Worm (Caenorhabditis elegans) whole organism, midembryonic: ENCODE measurements around the gene stdh-3.

Experiments used
- T22C8.4 ChIP-seq: fragments of 200-800 bp; sonication (Bioruptor generic); IDR thresholded peaks from 2 replicates; pipeline ENCODE4 v1.3.6; 2022; ENCODE audit warnings: missing genetic modification characterization, missing compliant biosample characterization
- cog-1 ChIP-seq: sonication (generic microtip); optimal IDR thresholded peaks from 2 replicates; lab custom pipeline; 2016; ENCODE audit warnings: missing genetic modification characterization, missing compliant biosample characterization
- flt-1 ChIP-seq: fragments of 200-800 bp; sonication (Bioruptor generic); IDR thresholded peaks from 2 replicates; pipeline ENCODE4 v1.3.6; 2022; ENCODE audit warnings: missing genetic modification characterization, missing compliant biosample characterization
- klf-2 ChIP-seq: fragments of 200-800 bp; sonication (Bioruptor generic); conservative IDR thresholded peaks from 2 replicates; pipeline ENCODE4 v1.3.6; 2022; ENCODE audit warnings: missing genetic modification reagents, missing genetic modification characterization, missing compliant biosample characterization
- med-1 ChIP-seq: sonication (generic microtip); optimal IDR thresholded peaks from 2 replicates; lab custom pipeline; 2017; ENCODE audit warnings: missing genetic modification characterization, mild to moderate bottlenecking, missing compliant biosample characterization, antibody characterized with exemption, missing genetic modification reagents; ENCODE audit not compliant: insufficient read depth
- ref-1 ChIP-seq: fragments of 200-800 bp; sonication (Bioruptor generic); conservative IDR thresholded peaks from 2 replicates; pipeline ENCODE4 v1.3.6; 2022; ENCODE audit warnings: missing genetic modification reagents, missing genetic modification characterization, missing compliant biosample characterization
- tab-1 ChIP-seq: fragments of 200-800 bp; sonication (Bioruptor generic); IDR thresholded peaks from 2 replicates; pipeline ENCODE4 v1.3.6; 2022; ENCODE audit warnings: missing genetic modification characterization, missing compliant biosample characterization
- ztf-23 ChIP-seq: fragments of 200-800 bp; sonication (Bioruptor generic); IDR thresholded peaks from 2 replicates; pipeline ENCODE4 v1.3.6; 2022; ENCODE audit warnings: missing genetic modification reagents, missing genetic modification characterization, missing compliant biosample characterization
- ztf-29 ChIP-seq: fragments of 200-800 bp; sonication (Bioruptor generic); IDR thresholded peaks from 2 replicates; pipeline ENCODE4 v1.3.6; 2022; ENCODE audit warnings: missing genetic modification reagents, missing genetic modification characterization, missing compliant biosample characterization

The stdh-3 gene

ce11 chrV:13873323-13873722 lies 31.1 kb upstream of the stdh-3 start:
- TF ChIP-seq flt-1 (GFP tag; lab: Robert Waterston, UW): no peak
- no peak for TF ChIP-seq ztf-23 (GFP tag; lab: Robert Waterston, UW)
- TF ChIP-seq T22C8.4 (GFP tag; lab: Robert Waterston, UW): no peak
- TF ChIP-seq klf-2 (GFP tag; lab: Robert Waterston, UW): no peak
- TF ChIP-seq ztf-29 (GFP tag; lab: Robert Waterston, UW): no peak
- TF ChIP-seq med-1: no peak
- no peak for TF ChIP-seq ref-1 (GFP tag; lab: Robert Waterston, UW)
- TF ChIP-seq tab-1 (GFP tag; lab: Robert Waterston, UW): no peak
- no peak for TF ChIP-seq cog-1

ce11 chrV:13876529-13876928 lies 27.9 kb upstream of the stdh-3 start, which contains the start of gene T22G5.1:
Gene T22G5.1, plus strand, starts transcription at chrV:13876829.
- no peak for TF ChIP-seq ztf-29 (GFP tag; lab: Robert Waterston, UW)
- no peak for TF ChIP-seq T22C8.4 (GFP tag; lab: Robert Waterston, UW)
- TF ChIP-seq klf-2 (GFP tag; lab: Robert Waterston, UW): no peak
- TF ChIP-seq cog-1: no peak
- no peak for TF ChIP-seq ztf-23 (GFP tag; lab: Robert Waterston, UW)
- no peak for TF ChIP-seq tab-1 (GFP tag; lab: Robert Waterston, UW)
- TF ChIP-seq ref-1 (GFP tag; lab: Robert Waterston, UW): no peak
- TF ChIP-seq med-1: no peak

- TF ChIP-seq tab-1 (GFP tag; lab: Robert Waterston, UW) (no peak), med-1 (no peak), ztf-23 (GFP tag; lab: Robert Waterston, UW) (no peak), klf-2 (GFP tag; lab: Robert Waterston, UW) (no peak), ztf-29 (GFP tag; lab: Robert Waterston, UW) (no peak), ref-1 (GFP tag; lab: Robert Waterston, UW) (no peak), flt-1 (GFP tag; lab: Robert Waterston, UW) (no peak), T22C8.4 (GFP tag; lab: Robert Waterston, UW) (no peak), cog-1 (no peak)
Observed at ce11 chrV:13878226-13878625, 26.2 kb upstream of the stdh-3 start.

- no peak for TF ChIP-seq cog-1
- TF ChIP-seq ztf-29 (GFP tag; lab: Robert Waterston, UW): no peak
- no peak for TF ChIP-seq T22C8.4 (GFP tag; lab: Robert Waterston, UW)
- no peak for TF ChIP-seq klf-2 (GFP tag; lab: Robert Waterston, UW)
- TF ChIP-seq med-1: no peak
- TF ChIP-seq flt-1 (GFP tag; lab: Robert Waterston, UW): no peak
- TF ChIP-seq ztf-23 (GFP tag; lab: Robert Waterston, UW): no peak
- no peak for TF ChIP-seq tab-1 (GFP tag; lab: Robert Waterston, UW)
- TF ChIP-seq ref-1 (GFP tag; lab: Robert Waterston, UW): no peak
Observed at ce11 chrV:13879241-13879640, 25.2 kb upstream of the stdh-3 start, which contains the start of gene lbp-7. Gene lbp-7, plus strand, starts transcription at chrV:13879552.

DNA sequence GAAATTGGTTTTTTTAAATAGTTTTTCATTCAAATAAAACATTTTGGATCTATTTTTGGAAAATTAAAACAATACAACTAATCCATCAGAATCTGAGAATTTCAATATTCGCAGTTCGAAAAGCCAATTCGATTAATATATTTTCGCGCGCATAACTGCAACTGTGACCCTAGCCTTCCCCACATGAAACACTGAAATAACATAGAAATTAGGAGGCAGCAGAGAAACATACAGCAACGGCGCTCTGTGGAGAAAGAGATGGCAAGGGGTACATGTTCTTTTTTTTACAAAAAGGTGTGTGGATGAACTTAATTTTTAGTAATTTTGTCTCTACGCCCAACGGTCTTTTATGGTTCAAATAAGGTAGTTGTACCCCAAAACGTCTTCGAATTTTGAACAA lies 24.2 kb upstream of the stdh-3 start:
- TF ChIP-seq tab-1 (GFP tag; lab: Robert Waterston, UW): no peak
- no peak for TF ChIP-seq flt-1 (GFP tag; lab: Robert Waterston, UW)
- TF ChIP-seq ztf-29 (GFP tag; lab: Robert Waterston, UW): no peak
- TF ChIP-seq T22C8.4 (GFP tag; lab: Robert Waterston, UW): no peak
- TF ChIP-seq ztf-23 (GFP tag; lab: Robert Waterston, UW): no peak
- TF ChIP-seq ref-1 (GFP tag; lab: Robert Waterston, UW): no peak
- TF ChIP-seq klf-2 (GFP tag; lab: Robert Waterston, UW): no peak
- TF ChIP-seq cog-1: no peak
- TF ChIP-seq med-1: no peak

ce11 chrV:13880607-13881006 lies 23.8 kb upstream of the stdh-3 start, which contains the start of gene T22G5.3:
Gene T22G5.3, plus strand, starts transcription at chrV:13880907.
- TF ChIP-seq med-1: no peak
- TF ChIP-seq klf-2 (GFP tag; lab: Robert Waterston, UW): no peak
- no peak for TF ChIP-seq ref-1 (GFP tag; lab: Robert Waterston, UW)
- no peak for TF ChIP-seq flt-1 (GFP tag; lab: Robert Waterston, UW)
- no peak for TF ChIP-seq T22C8.4 (GFP tag; lab: Robert Waterston, UW)

ce11 chrV:13887358-13887757 lies 17.1 kb upstream of the stdh-3 start, which contains the start of gene srsx-19:
Gene srsx-19, plus strand, starts transcription at chrV:13887658.
- TF ChIP-seq ztf-29 (GFP tag; lab: Robert Waterston, UW) (no peak), klf-2 (GFP tag; lab: Robert Waterston, UW) (no peak), T22C8.4 (GFP tag; lab: Robert Waterston, UW) (no peak), med-1 (no peak), ztf-23 (GFP tag; lab: Robert Waterston, UW) (no peak), tab-1 (GFP tag; lab: Robert Waterston, UW) (no peak), cog-1 (no peak), flt-1 (GFP tag; lab: Robert Waterston, UW) (no peak), ref-1 (GFP tag; lab: Robert Waterston, UW) (no peak)

DNA sequence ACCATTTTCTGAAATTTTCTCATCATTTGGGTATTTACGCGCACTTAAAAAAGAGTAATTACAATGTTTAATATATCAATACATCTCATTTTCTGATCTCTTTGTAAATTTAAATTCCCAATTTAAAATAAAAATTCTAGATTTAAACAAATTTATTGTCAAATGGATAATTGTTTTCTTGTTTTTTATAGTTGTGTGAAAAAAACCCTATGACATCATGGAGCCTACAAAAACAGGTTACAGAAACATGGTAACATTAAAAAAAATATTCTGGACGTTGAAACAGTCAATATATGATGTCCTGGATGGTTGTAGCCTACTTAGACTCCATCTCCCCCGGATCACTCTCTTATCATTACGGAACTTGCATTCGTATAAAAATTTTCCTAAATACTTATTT lies 14.9 kb upstream of the stdh-3 start, which contains the start of gene spp-12:
Gene spp-12 (plus strand): TSS at position 301 of the 400 bp plus-strand sequence.
- TF ChIP-seq ztf-23 (GFP tag; lab: Robert Waterston, UW) (no peak), ztf-29 (GFP tag; lab: Robert Waterston, UW) (no peak), flt-1 (GFP tag; lab: Robert Waterston, UW) (no peak), T22C8.4 (GFP tag; lab: Robert Waterston, UW) (no peak), cog-1 (no peak)

DNA sequence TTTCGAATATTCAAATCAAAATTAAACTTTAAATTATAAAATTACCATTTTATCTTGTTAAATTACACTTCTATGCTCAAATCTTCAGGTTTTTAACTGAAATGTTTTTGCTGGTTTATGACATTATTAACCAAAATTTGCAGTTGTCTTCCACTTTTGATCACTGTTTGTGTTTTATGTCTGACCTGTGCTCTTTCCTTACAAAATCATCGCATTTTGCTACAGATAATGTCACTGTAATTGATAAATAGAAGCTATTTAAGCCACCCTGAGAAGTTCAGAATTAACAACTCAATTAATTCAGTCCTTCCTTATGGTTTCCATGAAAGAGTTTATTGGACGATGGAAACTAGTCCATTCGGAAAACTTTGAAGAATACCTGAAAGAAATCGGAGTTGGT lies 13.9 kb upstream of the stdh-3 start, which contains the start of gene lbp-8:
Gene lbp-8 (plus strand): TSS at position 301 of the 400 bp plus-strand sequence.
- TF ChIP-seq flt-1 (GFP tag; lab: Robert Waterston, UW): no peak
- TF ChIP-seq tab-1 (GFP tag; lab: Robert Waterston, UW): no peak

DNA sequence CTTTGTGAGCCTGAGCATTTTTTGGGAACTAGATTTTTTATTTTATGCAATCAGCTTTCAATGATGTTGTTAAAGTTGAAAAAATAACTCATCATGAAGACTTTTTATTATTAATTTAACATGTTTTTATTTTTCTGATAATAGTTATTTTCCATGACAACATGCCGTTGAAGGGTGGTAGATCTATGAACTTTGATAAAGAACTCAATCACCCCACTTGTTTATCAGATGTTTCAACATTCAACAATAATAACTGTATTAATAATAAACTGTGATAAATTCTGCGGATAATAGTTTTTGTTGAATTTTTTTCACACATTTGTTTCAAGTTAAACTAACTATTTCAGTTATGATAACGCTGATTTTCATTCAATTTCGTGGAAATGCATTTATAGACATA lies 12.9 kb upstream of the stdh-3 start:
- no peak for TF ChIP-seq tab-1 (GFP tag; lab: Robert Waterston, UW)
- TF ChIP-seq ref-1 (GFP tag; lab: Robert Waterston, UW): no peak
- no peak for TF ChIP-seq ztf-29 (GFP tag; lab: Robert Waterston, UW)
- no peak for TF ChIP-seq flt-1 (GFP tag; lab: Robert Waterston, UW)
- TF ChIP-seq cog-1: no peak
- TF ChIP-seq T22C8.4 (GFP tag; lab: Robert Waterston, UW): no peak
- TF ChIP-seq ztf-23 (GFP tag; lab: Robert Waterston, UW): no peak
- TF ChIP-seq med-1: no peak
- no peak for TF ChIP-seq klf-2 (GFP tag; lab: Robert Waterston, UW)
